Worm (Caenorhabditis elegans) whole organism, L4 larva: ENCODE measurements around the gene acs-1.

Experiments used
- nhr-102 ChIP-seq: sonication (generic microtip); optimal IDR thresholded peaks from 2 replicates; lab custom pipeline; 2016; ENCODE audit warnings: mild to moderate bottlenecking, missing genetic modification characterization, moderate library complexity, missing compliant biosample characterization
- ztf-11 ChIP-seq: fragments of 150-350 bp; optimal IDR thresholded peaks from 2 replicates; lab custom pipeline; 2014; ENCODE audit warnings: missing biosample characterization, missing genetic modification characterization

ce11 chrV:6496611-6497158, 28.1 kb upstream of the acs-1 start, which contains the start of gene dgtr-1:
- no peak for TF ChIP-seq nhr-102 (tag; lab: Kevin White, UChicago)
- TF ChIP-seq ztf-11 (tag; lab: Kevin White, UChicago), result no peak
